Worm (Caenorhabditis elegans) whole organism, early embryonic: ENCODE results near the gene T05B4.12.

ENCODE experiments used
- B0310.2 ChIP-seq: sonication (generic microtip); optimal IDR thresholded peaks from 2 replicates; lab custom pipeline; 2016; ENCODE audit warnings: mild to moderate bottlenecking, missing genetic modification characterization, missing compliant biosample characterization
- F13C5.2 ChIP-seq: sonication (generic microtip); optimal IDR thresholded peaks from 2 replicates; lab custom pipeline; 2017; ENCODE audit warnings: mild to moderate bottlenecking, missing genetic modification characterization, inconsistent platforms, missing compliant biosample characterization
- ama-1 ChIP-seq: fragments of 150-350 bp; optimal IDR thresholded peaks from 2 replicates; lab custom pipeline; 2014
- ceh-13 ChIP-seq: fragments of 200-800 bp; sonication (Bioruptor generic); optimal IDR thresholded peaks from 2 replicates; lab custom pipeline; 2018; ENCODE audit warnings: mild to moderate bottlenecking, missing genetic modification characterization, missing compliant biosample characterization
- ceh-36 ChIP-seq: sonication (generic microtip); optimal IDR thresholded peaks from 2 replicates; lab custom pipeline; 2016; ENCODE audit warnings: missing genetic modification characterization, inconsistent platforms, missing compliant biosample characterization
- ets-7 ChIP-seq: sonication (generic microtip); optimal IDR thresholded peaks from 2 replicates; lab custom pipeline; 2016; ENCODE audit warnings: missing genotype, missing genetic modification characterization, missing compliant biosample characterization
- flt-1 ChIP-seq: fragments of 200-800 bp; sonication (Bioruptor generic); IDR thresholded peaks from 2 replicates; pipeline ENCODE4 v1.3.6; 2022; ENCODE audit warnings: missing genetic modification characterization, missing compliant biosample characterization
- hmg-4 ChIP-seq: fragments of 200-800 bp; sonication (Bioruptor generic); optimal IDR thresholded peaks from 2 replicates; lab custom pipeline; 2018; ENCODE audit warnings: mild to moderate bottlenecking, missing genetic modification characterization, missing compliant biosample characterization
- scrt-1 ChIP-seq: fragments of 200-800 bp; sonication (Bioruptor generic); IDR thresholded peaks from 2 replicates; pipeline ENCODE4 v1.3.6; 2022; ENCODE audit warnings: missing genetic modification characterization, missing compliant biosample characterization
- tbx-11 ChIP-seq: fragments of 200-800 bp; sonication (Bioruptor generic); IDR thresholded peaks from 2 replicates; pipeline ENCODE4 v1.3.6; 2022; ENCODE audit warnings: missing genetic modification characterization, missing compliant biosample characterization
- tbx-37 ChIP-seq: fragments of 200-800 bp; sonication (Bioruptor generic); conservative IDR thresholded peaks from 2 replicates; pipeline ENCODE4 v1.3.6; 2022; ENCODE audit warnings: missing genetic modification reagents, missing genetic modification characterization, missing compliant biosample characterization

- TF ChIP-seq B0310.2 (tag; lab: Kevin White, UChicago) (no peak), ets-7 (no peak), ama-1 (lab: Kevin White, UChicago) (no peak), ceh-36 (tag; lab: Kevin White, UChicago) (no peak), hmg-4 (no peak), ceh-13 (GFP tag; lab: Kevin White, UChicago) (no peak), tbx-11 (no peak), flt-1 (no peak), scrt-1 (GFP tag; lab: Robert Waterston, UW) (no peak), F13C5.2 (tag; lab: Kevin White, UChicago) (no peak), tbx-37 (GFP tag; lab: Robert Waterston, UW) (no peak)
Measured at ce11 chrV:4082952-4083351, 42.9 kb downstream of the T05B4.12 start, which contains the start of gene F38H12.5.
